Fruit fly (Drosophila melanogaster) whole organism, prepupa: Measurements from ENCODE around the gene Eig71Ed.

Experiments
- CG10631 ChIP-seq: fragments of 200-800 bp; sonication (Bioruptor generic); optimal IDR thresholded peaks from 2 replicates; lab custom pipeline; 2016; ENCODE audit warnings: missing biosample characterization, missing genetic modification characterization
- CG10669 ChIP-seq: fragments of 200-800 bp; sonication (Bioruptor generic); optimal IDR thresholded peaks from 3 replicates; lab custom pipeline; 2018; ENCODE audit warnings: missing biosample characterization, mild to moderate bottlenecking, missing genetic modification characterization, moderate library complexity
- CG11294 ChIP-seq: fragments of 200-800 bp; sonication (Bioruptor generic); IDR thresholded peaks from 2 replicates; pipeline ENCODE4 v1.3.6; 2022; ENCODE audit warnings: missing biosample characterization, missing genetic modification characterization
- CG11902 ChIP-seq: fragments of 200-800 bp; sonication (Bioruptor generic); optimal IDR thresholded peaks from 3 replicates; lab custom pipeline; 2016; ENCODE audit warnings: missing biosample characterization, missing genetic modification characterization
- CG15336 ChIP-seq: fragments of 200-800 bp; sonication (Bioruptor generic); IDR thresholded peaks from 2 replicates; pipeline ENCODE4 v1.3.6; 2022; ENCODE audit warnings: missing biosample characterization, missing genetic modification characterization
- CG1621 ChIP-seq: fragments of 200-800 bp; sonication (Bioruptor generic); optimal IDR thresholded peaks from 3 replicates; lab custom pipeline; 2018; ENCODE audit warnings: missing biosample characterization, mild to moderate bottlenecking, missing genetic modification characterization
- CG16779 ChIP-seq: fragments of 200-800 bp; sonication (Bioruptor generic); optimal IDR thresholded peaks from 3 replicates; lab custom pipeline; 2017; ENCODE audit warnings: missing biosample characterization, mild to moderate bottlenecking, missing genetic modification characterization
- CG3032 ChIP-seq: fragments of 200-800 bp; optimal IDR thresholded peaks from 2 replicates; lab custom pipeline; 2019; ENCODE audit warnings: missing biosample characterization, mild to moderate bottlenecking, missing genetic modification characterization, moderate library complexity
- CG31627 ChIP-seq: fragments of 200-800 bp; sonication (Bioruptor generic); optimal IDR thresholded peaks from 3 replicates; lab custom pipeline; 2016; ENCODE audit warnings: missing biosample characterization, missing genetic modification characterization
- CG32006 ChIP-seq: fragments of 200-800 bp; sonication (Bioruptor generic); optimal IDR thresholded peaks from 3 replicates; lab custom pipeline; 2017; ENCODE audit warnings: missing biosample characterization, mild to moderate bottlenecking, missing genetic modification characterization
- CG34406 ChIP-seq: fragments of 200-800 bp; sonication (Bioruptor generic); optimal IDR thresholded peaks from 3 replicates; lab custom pipeline; 2016; ENCODE audit warnings: missing biosample characterization, missing genetic modification characterization
- CG3919 ChIP-seq: fragments of 200-800 bp; sonication (Bioruptor generic); optimal IDR thresholded peaks from 3 replicates; lab custom pipeline; 2016; ENCODE audit warnings: missing biosample characterization, missing genetic modification characterization
- CG4318 ChIP-seq: fragments of 200-800 bp; sonication (Bioruptor generic); optimal IDR thresholded peaks from 3 replicates; lab custom pipeline; 2017; ENCODE audit warnings: missing biosample characterization, mild to moderate bottlenecking, missing genetic modification characterization
- CG6163 ChIP-seq: fragments of 200-800 bp; sonication (Bioruptor generic); IDR thresholded peaks from 3 replicates; pipeline ENCODE4 v1.3.6; 2022; ENCODE audit warnings: missing biosample characterization, missing genetic modification characterization
- CG6276 ChIP-seq: fragments of 200-800 bp; sonication (Bioruptor generic); optimal IDR thresholded peaks from 2 replicates; lab custom pipeline; 2017; ENCODE audit warnings: missing biosample characterization, mild to moderate bottlenecking, missing genetic modification characterization
- CG6792 ChIP-seq: fragments of 200-800 bp; sonication (Bioruptor generic); optimal IDR thresholded peaks from 3 replicates; lab custom pipeline; 2016; ENCODE audit warnings: missing biosample characterization, missing genetic modification characterization
- CG6808 ChIP-seq: fragments of 200-800 bp; sonication (Bioruptor generic); optimal IDR thresholded peaks from 3 replicates; lab custom pipeline; 2017; ENCODE audit warnings: missing biosample characterization, missing genetic modification characterization, mild to moderate bottlenecking, moderate library complexity, missing genetic modification reagents
- CG6854 ChIP-seq: fragments of 200-800 bp; sonication (Bioruptor generic); optimal IDR thresholded peaks from 2 replicates; lab custom pipeline; 2017; ENCODE audit warnings: missing biosample characterization, mild to moderate bottlenecking, missing genetic modification characterization
- CG7368 ChIP-seq: fragments of 200-800 bp; sonication (Bioruptor generic); optimal IDR thresholded peaks from 3 replicates; lab custom pipeline; 2016; ENCODE audit warnings: missing biosample characterization, missing genetic modification characterization
- CG8119 ChIP-seq: fragments of 200-800 bp; sonication (Bioruptor generic); IDR thresholded peaks from 3 replicates; pipeline ENCODE4 v1.3.6; 2022; ENCODE audit warnings: missing biosample characterization, missing genetic modification characterization
- CG8319 ChIP-seq: fragments of 200-800 bp; sonication (Bioruptor generic); optimal IDR thresholded peaks from 3 replicates; lab custom pipeline; 2016; ENCODE audit warnings: missing biosample characterization, missing genetic modification characterization
- CG8632 ChIP-seq: fragments of 200-800 bp; sonication (Bioruptor generic); optimal IDR thresholded peaks from 3 replicates; lab custom pipeline; 2016; ENCODE audit warnings: missing biosample characterization, missing genetic modification characterization
- CG9139 ChIP-seq: fragments of 200-800 bp; sonication (Bioruptor generic); optimal IDR thresholded peaks from 3 replicates; lab custom pipeline; 2017; ENCODE audit warnings: missing biosample characterization, mild to moderate bottlenecking, missing genetic modification characterization
- Eip75B ChIP-seq: fragments of 200-800 bp; sonication (Bioruptor generic); optimal IDR thresholded peaks from 3 replicates; lab custom pipeline; 2016; ENCODE audit warnings: missing biosample characterization, missing genetic modification characterization
- Eip78C ChIP-seq: fragments of 200-800 bp; sonication (Bioruptor generic); peaks from one replicate; lab custom pipeline; 2016; ENCODE audit warnings: missing biosample characterization, missing genetic modification characterization
- Eip93F ChIP-seq: fragments of 200-800 bp; sonication (Bioruptor generic); optimal IDR thresholded peaks from 2 replicates; lab custom pipeline; 2016; ENCODE audit warnings: missing biosample characterization, mild to moderate bottlenecking, missing genetic modification characterization
- Ets21C ChIP-seq: fragments of 200-800 bp; sonication (Bioruptor generic); optimal IDR thresholded peaks from 3 replicates; lab custom pipeline; 2016; ENCODE audit warnings: missing biosample characterization, missing genetic modification characterization
- Ets96B ChIP-seq: fragments of 200-800 bp; optimal IDR thresholded peaks from 2 replicates; lab custom pipeline; 2019; ENCODE audit warnings: missing biosample characterization, mild to moderate bottlenecking, missing genetic modification characterization, moderate library complexity
- Gug ChIP-seq: fragments of 200-800 bp; sonication (Bioruptor generic); IDR thresholded peaks from 2 replicates; pipeline ENCODE4 v1.3.6; 2022; ENCODE audit warnings: missing biosample characterization, missing genetic modification characterization
- Hr39 ChIP-seq: fragments of 200-800 bp; sonication (Bioruptor generic); optimal IDR thresholded peaks from 2 replicates; lab custom pipeline; 2016; ENCODE audit warnings: missing biosample characterization, missing genetic modification characterization
- Met ChIP-seq: fragments of 200-800 bp; sonication (Bioruptor generic); optimal IDR thresholded peaks from 3 replicates; lab custom pipeline; 2016; ENCODE audit warnings: missing biosample characterization, missing genetic modification characterization
- OdsH ChIP-seq: fragments of 200-800 bp; sonication (Bioruptor generic); optimal IDR thresholded peaks from 3 replicates; lab custom pipeline; 2016; ENCODE audit warnings: missing biosample characterization, missing genetic modification characterization
- Smox ChIP-seq: fragments of 200-800 bp; sonication (Bioruptor generic); optimal IDR thresholded peaks from 3 replicates; lab custom pipeline; 2016; ENCODE audit warnings: missing biosample characterization, missing genetic modification characterization
- Sox102F ChIP-seq: fragments of 200-800 bp; sonication (Bioruptor generic); optimal IDR thresholded peaks from 2 replicates; lab custom pipeline; 2016; ENCODE audit warnings: missing biosample characterization, mild to moderate bottlenecking, missing genetic modification characterization
- Sox14 ChIP-seq: fragments of 200-800 bp; sonication (Bioruptor generic); optimal IDR thresholded peaks from 3 replicates; lab custom pipeline; 2016; ENCODE audit warnings: missing biosample characterization, missing genetic modification characterization
- Sox15 ChIP-seq: fragments of 200-800 bp; sonication (Bioruptor generic); optimal IDR thresholded peaks from 3 replicates; lab custom pipeline; 2016; ENCODE audit warnings: missing biosample characterization, missing genetic modification characterization
- achi ChIP-seq: fragments of 200-800 bp; sonication (Bioruptor generic); optimal IDR thresholded peaks from 3 replicates; lab custom pipeline; 2016; ENCODE audit warnings: missing biosample characterization, missing genetic modification characterization
- cyc ChIP-seq: fragments of 200-800 bp; sonication (Bioruptor generic); optimal IDR thresholded peaks from 3 replicates; lab custom pipeline; 2016; ENCODE audit warnings: missing biosample characterization, missing genetic modification characterization
- dac ChIP-seq: fragments of 200-800 bp; sonication (Bioruptor generic); optimal IDR thresholded peaks from 2 replicates; lab custom pipeline; 2017; ENCODE audit warnings: missing biosample characterization, mild to moderate bottlenecking, missing genetic modification characterization
- eg ChIP-seq: fragments of 200-800 bp; sonication (Bioruptor generic); IDR thresholded peaks from 3 replicates; pipeline ENCODE4 v1.3.6; 2022; ENCODE audit warnings: missing biosample characterization, missing genetic modification characterization
- esn ChIP-seq: fragments of 200-800 bp; sonication (Bioruptor generic); optimal IDR thresholded peaks from 2 replicates; lab custom pipeline; 2016; ENCODE audit warnings: missing biosample characterization, mild to moderate bottlenecking, missing genetic modification characterization, moderate library complexity
- fd59A ChIP-seq: fragments of 200-800 bp; sonication (Bioruptor generic); optimal IDR thresholded peaks from 2 replicates; lab custom pipeline; 2017; ENCODE audit warnings: missing biosample characterization, mild to moderate bottlenecking, missing genetic modification characterization, missing genetic modification reagents
- fd85E ChIP-seq: fragments of 200-800 bp; sonication (Bioruptor generic); optimal IDR thresholded peaks from 3 replicates; lab custom pipeline; 2016; ENCODE audit warnings: missing biosample characterization, missing genetic modification characterization
- fkh ChIP-seq: fragments of 200-800 bp; sonication (Bioruptor generic); optimal IDR thresholded peaks from 3 replicates; lab custom pipeline; 2017; ENCODE audit warnings: missing biosample characterization, mild to moderate bottlenecking, missing genetic modification characterization, moderate library complexity
- lz ChIP-seq: fragments of 200-800 bp; sonication (Bioruptor generic); optimal IDR thresholded peaks from 3 replicates; lab custom pipeline; 2016; ENCODE audit warnings: missing biosample characterization, missing genetic modification characterization
- net ChIP-seq: fragments of 200-800 bp; sonication (Bioruptor generic); optimal IDR thresholded peaks from 3 replicates; lab custom pipeline; 2016; ENCODE audit warnings: missing biosample characterization, missing genetic modification characterization
- pdm3 ChIP-seq: fragments of 200-800 bp; sonication (Bioruptor generic); optimal IDR thresholded peaks from 3 replicates; lab custom pipeline; 2016; ENCODE audit warnings: missing biosample characterization, missing genetic modification characterization
- salr ChIP-seq, 2 experiments: fragments of 200-800 bp; sonication (Bioruptor generic); optimal IDR thresholded peaks; 3 replicates each; lab custom pipeline; 2016 to 2018; ENCODE audit warnings: missing biosample characterization in 2 of 2, missing genetic modification characterization in 2 of 2, mild to moderate bottlenecking in 1 of 2
- spab ChIP-seq: fragments of 200-800 bp; sonication (Bioruptor generic); optimal IDR thresholded peaks from 2 replicates; lab custom pipeline; 2017; ENCODE audit warnings: missing biosample characterization, mild to moderate bottlenecking, missing genetic modification characterization, missing genetic modification reagents
- ss ChIP-seq, 2 experiments: fragments of 200-800 bp; sonication (Bioruptor generic); optimal IDR thresholded peaks; 2 replicates in 1 of 2; 3 replicates in 1 of 2; lab custom pipeline; 2017 to 2018; ENCODE audit warnings: mild to moderate bottlenecking in 2 of 2, missing biosample characterization in 2 of 2, missing genetic modification characterization in 2 of 2, moderate library complexity in 1 of 2
- svp ChIP-seq: fragments of 200-800 bp; sonication (Bioruptor generic); peaks from one replicate; lab custom pipeline; 2016; ENCODE audit warnings: missing biosample characterization, missing genetic modification characterization
- topi ChIP-seq: fragments of 200-800 bp; sonication (Bioruptor generic); optimal IDR thresholded peaks from 3 replicates; lab custom pipeline; 2016; ENCODE audit warnings: missing biosample characterization, missing genetic modification characterization
- vri ChIP-seq: fragments of 200-800 bp; sonication (Bioruptor generic); optimal IDR thresholded peaks from 3 replicates; lab custom pipeline; 2016; ENCODE audit warnings: missing biosample characterization, mild to moderate bottlenecking, missing genetic modification characterization

Eig71Ed gene

DNA sequence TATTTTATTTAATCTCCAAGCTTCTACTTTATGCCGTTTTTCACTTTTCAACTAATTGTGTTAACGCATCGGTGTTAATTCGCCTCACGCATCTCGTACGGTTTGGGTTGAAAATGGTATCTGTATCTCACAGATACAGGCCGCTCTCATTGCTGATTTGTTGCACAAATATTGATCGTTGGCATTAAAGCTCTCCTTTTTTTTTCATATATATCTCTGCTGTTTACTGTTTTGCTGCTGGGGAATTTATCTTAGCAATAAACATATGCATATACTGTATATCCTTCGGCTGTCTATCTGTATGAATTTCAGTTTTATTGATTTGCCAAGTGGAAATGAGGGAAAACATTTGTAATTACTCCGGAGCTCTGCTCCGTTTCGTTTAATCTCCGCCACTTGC, 19.7 kb upstream of the Eig71Ed start:
- TF ChIP-seq Hr39, result no peak
- TF ChIP-seq Eip75B (GFP tag; lab: Kevin White, UChicago), result no peak
- TF ChIP-seq CG31627, result no peak
- no peak for TF ChIP-seq CG15336 (GFP tag; lab: Robert Waterston, UW)
- TF ChIP-seq OdsH, result no peak
- TF ChIP-seq fd59A (GFP tag; lab: Kevin White, UChicago), result no peak
- no peak for TF ChIP-seq CG34406 (GFP tag; lab: Kevin White, UChicago)
- TF ChIP-seq Met, result peak; percentile 9
- TF ChIP-seq CG3032 (tag; lab: Kevin White, UChicago), result no peak
- no peak for TF ChIP-seq CG10669 (GFP tag; lab: Kevin White, UChicago)
- no peak for TF ChIP-seq CG7368 (GFP tag; lab: Kevin White, UChicago)
- TF ChIP-seq fkh (GFP tag; lab: Kevin White, UChicago), result peak; percentile 73
- peak; percentile 72 for TF ChIP-seq Eip78C
- no peak for TF ChIP-seq fd85E (GFP tag; lab: Kevin White, UChicago)
- no peak for TF ChIP-seq topi
- TF ChIP-seq CG8119 (GFP tag; lab: Robert Waterston, UW), result no peak
- TF ChIP-seq CG8632 (GFP tag; lab: Kevin White, UChicago), result peak; percentile 33
- no peak for TF ChIP-seq vri (GFP tag; lab: Kevin White, UChicago)
- TF ChIP-seq CG1621, result no peak
- no peak for TF ChIP-seq CG16779
- no peak for TF ChIP-seq CG32006 (GFP tag; lab: Kevin White, UChicago)
- TF ChIP-seq esn (GFP tag; lab: Kevin White, UChicago), result peak; percentile 16
- TF ChIP-seq Smox (GFP tag; lab: Kevin White, UChicago), result no peak
- TF ChIP-seq CG10631 (GFP tag; lab: Kevin White, UChicago), result no peak
- peak; percentile 23 for TF ChIP-seq CG9139
- no peak for TF ChIP-seq eg (GFP tag; lab: Robert Waterston, UW)
- TF ChIP-seq CG6276 (GFP tag; lab: Kevin White, UChicago), result no peak
- peak in 1 of 2 experiments; percentile 23 for TF ChIP-seq ss (GFP tag; optimal IDR thresholded peaks at IDR 0.05; lab: Kevin White, UChicago)
- no peak for TF ChIP-seq Sox15 (GFP tag; lab: Kevin White, UChicago)
- TF ChIP-seq Sox102F (GFP tag; lab: Kevin White, UChicago), result peak; percentile 31
- no peak for TF ChIP-seq salr (GFP tag; optimal IDR thresholded peaks at IDR 0.05; lab: Kevin White, UChicago)
- no peak for TF ChIP-seq lz (GFP tag; lab: Kevin White, UChicago)
- no peak for TF ChIP-seq dac (GFP tag; lab: Kevin White, UChicago)
- TF ChIP-seq Gug (GFP tag; lab: Robert Waterston, UW), result no peak
- peak; percentile 16 for TF ChIP-seq CG6854 (GFP tag; lab: Kevin White, UChicago)
- no peak for TF ChIP-seq Ets21C (GFP tag; lab: Kevin White, UChicago)
- TF ChIP-seq net, result no peak
- TF ChIP-seq CG6163, result no peak
- no peak for TF ChIP-seq Sox14 (GFP tag; lab: Kevin White, UChicago)
- no peak for TF ChIP-seq CG11902 (GFP tag; lab: Kevin White, UChicago)
- TF ChIP-seq CG6792 (GFP tag; lab: Kevin White, UChicago), result peak; percentile 2
- TF ChIP-seq CG3919 (GFP tag; lab: Kevin White, UChicago), result no peak
- TF ChIP-seq cyc (GFP tag; lab: Kevin White, UChicago), result no peak
- TF ChIP-seq Ets96B, result no peak
- peak; percentile 4 for TF ChIP-seq achi
- no peak for TF ChIP-seq CG4318 (GFP tag; lab: Kevin White, UChicago)
- TF ChIP-seq CG8319, result no peak
- TF ChIP-seq Eip93F (GFP tag; lab: Kevin White, UChicago), result no peak
- TF ChIP-seq pdm3, result no peak
- peak; percentile 18 for TF ChIP-seq CG6808 (GFP tag; lab: Kevin White, UChicago)
- TF ChIP-seq svp (GFP tag; lab: Kevin White, UChicago), result peak; percentile 52
- TF ChIP-seq CG11294 (GFP tag; lab: Robert Waterston, UW), result no peak
- no peak for TF ChIP-seq spab (GFP tag; lab: Kevin White, UChicago)
